Worm (Caenorhabditis elegans): ENCODE data around the gene str-185.

- TF ChIP-seq lsy-2 (tag; optimal IDR thresholded peaks at IDR 0.05) (no peak), ceh-83 (GFP tag; optimal IDR thresholded peaks at IDR 0.05) (no peak), bed-3 (GFP tag; optimal IDR thresholded peaks at IDR 0.05) (no peak), lin-13 (tag; optimal IDR thresholded peaks at IDR 0.05) (no peak), ham-2 (GFP tag; optimal IDR thresholded peaks at IDR 0.05) (no peak), elt-3 (tag; optimal IDR thresholded peaks at IDR 0.05) (no peak), mab-5 (tag; optimal IDR thresholded peaks at IDR 0.05) (no peak)
These were observed 17.9 kb downstream of the str-185 start for ce11 chrIV:4411948-4412335.

Data from whole organism, mixed stage, embryonic.